Fruit fly (Drosophila melanogaster) S2 (cell line): ENCODE measurements around the gene CG31661.

Experiments used
- CG8478 ChIP-seq: fragments of >200 bp; optimal IDR thresholded peaks from 2 replicates; lab custom pipeline; 2018
- CTCF ChIP-seq, 2 experiments: fragments of >200 bp; optimal IDR thresholded peaks; 2 replicates each; lab custom pipeline; 2018

DNA sequence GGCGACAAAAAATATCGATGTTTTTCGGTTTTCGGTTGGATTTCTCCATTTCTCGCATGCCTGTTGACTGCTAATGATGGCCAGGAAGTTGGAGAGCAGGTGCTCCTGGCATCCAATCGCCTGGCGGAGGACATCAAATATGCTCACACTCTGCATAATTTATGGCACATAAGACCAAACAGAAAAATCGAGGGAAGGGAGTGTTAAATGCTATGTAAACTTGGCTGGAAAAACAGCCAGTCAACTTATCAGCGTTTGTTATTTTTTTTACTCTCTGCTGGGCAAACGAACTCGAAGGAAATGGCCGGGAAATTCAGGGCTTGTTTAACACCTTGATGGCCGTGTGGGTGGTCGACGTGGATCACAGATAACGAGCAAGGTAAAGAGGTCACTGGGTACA, 48.9 kb upstream of the CG31661 start:
- TF ChIP-seq CG8478 (no peak), CTCF (optimal IDR thresholded peaks at IDR 0.05; lab: Kevin White, UChicago) (no peak)
